Worm (Caenorhabditis elegans): ENCODE data around the gene nhr-71.

- TF ChIP-seq gei-8 (GFP tag; optimal IDR thresholded peaks at IDR 0.05) (no peak), ama-1 (optimal IDR thresholded peaks at IDR 0.05) (no peak), unc-130 (GFP tag; optimal IDR thresholded peaks at IDR 0.05) (no peak), pha-4 (GFP tag; IDR thresholded peaks at IDR 0.05) (no peak), pha-4 (tag; optimal IDR thresholded peaks at IDR 0.05) (no peak), egl-27 (tag; optimal IDR thresholded peaks at IDR 0.05) (no peak), nhr-6 (tag; optimal IDR thresholded peaks at IDR 0.05) (no peak), aha-1 (tag) (no peak)
Observed at ce11 chrX:13785268-13785667, 38.2 kb downstream of the nhr-71 start, which contains the start of gene F55F3.4.

Data from whole organism, L4 larva.